Fruit fly (Drosophila melanogaster): ENCODE results near the gene CG4080.

The CG4080 gene

dm6 chr3L:9377198-9378035 lies 21.6 kb downstream of the CG4080 start, which contains the start of gene Hsp26 (continued):
- TF ChIP-seq chif (GFP tag; optimal IDR thresholded peaks at IDR 0.05) (peak; percentile 81 to 82), mld (GFP tag; IDR thresholded peaks at IDR 0.05; ENCODE audit: partially characterized antibody) (no peak), Pdp1 (GFP tag; optimal IDR thresholded peaks at IDR 0.05) (peak; percentile 75 to 82), eyg (GFP tag; optimal IDR thresholded peaks at IDR 0.05) (peak; percentile 65), CG10979 (tag; optimal IDR thresholded peaks at IDR 0.05) (peak; percentile 82), ATbp (GFP tag; optimal IDR thresholded peaks at IDR 0.05) (peak; percentile 87), eve (GFP tag; optimal IDR thresholded peaks at IDR 0.05) (no peak), gsb (GFP tag; IDR thresholded peaks at IDR 0.05) (peak; percentile 65), Atf-2 (GFP tag; optimal IDR thresholded peaks at IDR 0.05) (peak; percentile 67), pzg (GFP tag; optimal IDR thresholded peaks at IDR 0.05) (no peak), CG13296 (GFP tag; optimal IDR thresholded peaks at IDR 0.05) (peak; percentile 77), CG10431 (GFP tag; optimal IDR thresholded peaks at IDR 0.05) (no peak), CG18619 (GFP tag; optimal IDR thresholded peaks at IDR 0.05) (peak; percentile 74), Meics (GFP tag; optimal IDR thresholded peaks at IDR 0.05) (peak; percentile 80), Lhr (GFP tag; optimal IDR thresholded peaks at IDR 0.05) (no peak), CG9932 (GFP tag; IDR thresholded peaks at IDR 0.05) (peak; percentile 61), scrt (GFP tag; optimal IDR thresholded peaks at IDR 0.05) (peak; percentile 80), Atf3 (GFP tag; optimal IDR thresholded peaks at IDR 0.05) (peak; percentile 80), org-1 (GFP tag; optimal IDR thresholded peaks at IDR 0.05) (peak; percentile 70), pros (GFP tag; optimal IDR thresholded peaks at IDR 0.05) (no peak), Usf (GFP tag; optimal IDR thresholded peaks at IDR 0.05) (no peak), bowl (GFP tag; IDR thresholded peaks at IDR 0.05) (peak; percentile 71; the same call in 1 of the 2 replicates), zen2 (GFP tag; IDR thresholded peaks at IDR 0.05; ENCODE audit: partially characterized antibody) (no peak), Lpt (GFP tag; optimal IDR thresholded peaks at IDR 0.05) (no peak), PHDP (tag; optimal IDR thresholded peaks at IDR 0.05) (peak; percentile 90), CG30020 (tag; optimal IDR thresholded peaks at IDR 0.05) (peak; percentile 46), h (optimal IDR thresholded peaks at IDR 0.05) (no peak), pho (GFP tag; optimal IDR thresholded peaks at IDR 0.05) (peak; percentile 83), CG30403 (GFP tag; optimal IDR thresholded peaks at IDR 0.05) (peak; percentile 89), D19B (GFP tag; optimal IDR thresholded peaks at IDR 0.05) (peak; percentile 54), CG6654 (GFP tag; optimal IDR thresholded peaks at IDR 0.05) (peak; percentile 38), Xbp1 (GFP tag; optimal IDR thresholded peaks at IDR 0.05) (peak; percentile 89), sens (GFP tag) (peak; percentile 99), NC2α (GFP tag; optimal IDR thresholded peaks at IDR 0.05) (peak; percentile 73), Mrtf (GFP tag; IDR thresholded peaks at IDR 0.05) (peak; percentile 55; the same call in 1 of the 3 replicates), Sox100B (GFP tag; optimal IDR thresholded peaks at IDR 0.05) (peak; percentile 67), mam (GFP tag; optimal IDR thresholded peaks at IDR 0.05) (peak; percentile 85), CG30431 (GFP tag; optimal IDR thresholded peaks at IDR 0.05) (peak; percentile 18), tna (GFP tag; IDR thresholded peaks at IDR 0.05; ENCODE audit: partially characterized antibody) (no peak), gsb-n (tag; optimal IDR thresholded peaks at IDR 0.05) (peak; percentile 84), C15 (GFP tag; IDR thresholded peaks at IDR 0.05) (peak; percentile 54; the same call in 1 of the 3 replicates), run (tag; optimal IDR thresholded peaks at IDR 0.05) (peak; percentile 77), otp (GFP tag; IDR thresholded peaks at IDR 0.05) (peak; percentile 75; the same call in 2 of the 3 replicates), Spps (tag; optimal IDR thresholded peaks at IDR 0.05) (peak; percentile 59), E2f2 (GFP tag; IDR thresholded peaks at IDR 0.05) (peak; percentile 68; the same call in 1 of the 2 replicates), croc (GFP tag; conservative IDR thresholded peaks at IDR 0.05) (peak; percentile 55; the same call in 2 of the 3 replicates), D (optimal IDR thresholded peaks at IDR 0.05) (no peak), D (GFP tag; optimal IDR thresholded peaks at IDR 0.05) (peak; percentile 51), CG31441 (GFP tag; IDR thresholded peaks at IDR 0.05) (peak; percentile 88)

Data from whole organism, embryonic.